Worm (Caenorhabditis elegans) whole organism, young adult: ENCODE measurements around the gene Y41C4A.32.

Experiments
- ama-1 ChIP-seq, 3 experiments: fragments of 150-350 bp in 1 of 3; sonication (generic microtip) in 2 of 3; optimal IDR thresholded peaks; 2 replicates each; lab custom pipeline; 2014 to 2018; ENCODE audit warnings: missing biosample characterization in 2 of 3, missing genetic modification characterization in 2 of 3, missing genetic modification reagents in 2 of 3
- aptf-2 ChIP-seq: fragments of 200-800 bp; sonication (Bioruptor generic); conservative IDR thresholded peaks from 2 replicates; pipeline ENCODE4 v1.3.6; 2022; ENCODE audit warnings: missing genetic modification reagents, missing genetic modification characterization, missing compliant biosample characterization
- aptf-3 ChIP-seq: fragments of 200-800 bp; sonication (Bioruptor generic); IDR thresholded peaks from 2 replicates; pipeline ENCODE4 v1.3.6; 2022; ENCODE audit warnings: missing genetic modification characterization, missing compliant biosample characterization
- bed-2 ChIP-seq: fragments of 200-800 bp; sonication (Bioruptor generic); IDR thresholded peaks from 2 replicates; pipeline ENCODE4 v1.3.6; 2022; ENCODE audit warnings: missing genetic modification reagents, missing genetic modification characterization, missing compliant biosample characterization
- cebp-2 ChIP-seq: fragments of 200-800 bp; sonication (Bioruptor generic); IDR thresholded peaks from 2 replicates; pipeline ENCODE4 v1.3.6; 2022; ENCODE audit warnings: missing genetic modification characterization, missing compliant biosample characterization
- dpl-1 ChIP-seq: fragments of 150-350 bp; optimal IDR thresholded peaks from 2 replicates; lab custom pipeline; 2014; ENCODE audit warnings: missing biosample characterization, missing genetic modification reagents, missing genetic modification characterization
- hlh-26 ChIP-seq: fragments of 200-800 bp; sonication (Bioruptor generic); conservative IDR thresholded peaks from 2 replicates; pipeline ENCODE4 v1.3.6; 2022; ENCODE audit warnings: missing genetic modification reagents, missing genetic modification characterization, missing compliant biosample characterization
- mel-28 ChIP-seq: sonication (generic microtip); optimal IDR thresholded peaks from 2 replicates; lab custom pipeline; 2016; ENCODE audit warnings: borderline replicate concordance, mild to moderate bottlenecking, missing genetic modification characterization, missing compliant biosample characterization
- rec-8 ChIP-seq, 2 experiments: sonication (generic microtip); optimal IDR thresholded peaks; 2 replicates each; lab custom pipeline; 2016; ENCODE audit warnings: mild to moderate bottlenecking in 2 of 2, missing genetic modification characterization in 2 of 2, missing genetic modification reagents in 2 of 2, missing genotype in 2 of 2, missing biosample characterization in 1 of 2, missing compliant biosample characterization in 1 of 2, moderate library complexity in 1 of 2
- zim-3 ChIP-seq: sonication (generic microtip); optimal IDR thresholded peaks from 2 replicates; lab custom pipeline; 2017; ENCODE audit warnings: mild to moderate bottlenecking, missing genetic modification characterization, moderate library complexity, missing compliant biosample characterization

DNA sequence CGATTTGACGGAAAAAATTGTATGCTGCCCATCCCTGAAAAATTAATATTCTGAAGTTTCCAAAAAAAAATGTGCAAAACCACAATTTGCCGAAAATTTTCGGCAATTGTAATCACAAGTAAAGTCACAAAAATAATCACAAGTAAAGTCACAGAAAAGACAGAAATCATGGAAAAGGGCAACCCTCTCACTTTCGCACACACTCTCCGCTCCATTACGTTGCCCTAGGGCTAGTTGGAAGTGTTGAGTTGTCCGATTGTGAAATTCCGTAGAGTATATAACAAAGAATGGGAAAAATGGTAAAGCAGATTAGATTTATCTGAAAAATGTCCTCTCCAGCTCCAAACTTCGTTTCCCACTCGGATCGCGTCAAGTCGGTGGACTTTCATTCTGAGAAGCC is at the start of gene Y41C4A.32:
- TF ChIP-seq bed-2 (GFP tag; lab: Robert Waterston, UW): no peak
- no peak for TF ChIP-seq ama-1 (optimal IDR thresholded peaks at IDR 0.05; lab: Kevin White, UChicago)
- no peak for TF ChIP-seq ama-1 (GFP tag; optimal IDR thresholded peaks at IDR 0.05; lab: Kevin White, UChicago)
- TF ChIP-seq cebp-2: no peak
- no peak for TF ChIP-seq dpl-1 (GFP tag; lab: Kevin White, UChicago)
- no peak for TF ChIP-seq mel-28 (tag; lab: Kevin White, UChicago)
- no peak for TF ChIP-seq aptf-2
- TF ChIP-seq rec-8 (tag; optimal IDR thresholded peaks at IDR 0.05; lab: Kevin White, UChicago): no peak
- no peak for TF ChIP-seq zim-3 (tag; lab: Kevin White, UChicago)
- no peak for TF ChIP-seq aptf-3 (GFP tag; lab: Robert Waterston, UW)
- no peak for TF ChIP-seq hlh-26
